Worm (Caenorhabditis elegans) whole organism, L4 larva: ENCODE data around the gene Y39B6A.34.

Experiments
- D1046.2 ChIP-seq: fragments of 200-800 bp; sonication (Bioruptor generic); IDR thresholded peaks from 2 replicates; pipeline ENCODE4 v1.3.6; 2022; ENCODE audit warnings: missing genetic modification characterization, missing compliant biosample characterization
- F49E8.2 ChIP-seq: sonication (generic microtip); optimal IDR thresholded peaks from 2 replicates; lab custom pipeline; 2016; ENCODE audit warnings: missing compliant biosample characterization, mild to moderate bottlenecking, missing genetic modification characterization, borderline replicate concordance
- T20F7.1 ChIP-seq: fragments of 200-800 bp; sonication (Bioruptor generic); optimal IDR thresholded peaks from 2 replicates; lab custom pipeline; 2018; ENCODE audit warnings: mild to moderate bottlenecking, missing genetic modification characterization, missing compliant biosample characterization
- aha-1 ChIP-seq: fragments of 150-350 bp; peaks from one replicate; lab custom pipeline; 2014; ENCODE audit warnings: missing biosample characterization, missing genetic modification characterization
- arid-1 ChIP-seq: fragments of 200-800 bp; sonication (Bioruptor generic); conservative IDR thresholded peaks from 2 replicates; pipeline ENCODE4 v1.3.6; 2022; ENCODE audit warnings: missing genetic modification reagents, missing genetic modification characterization, missing compliant biosample characterization
- ceh-28 ChIP-seq: fragments of 150-350 bp; optimal IDR thresholded peaks from 2 replicates; lab custom pipeline; 2014; ENCODE audit warnings: missing biosample characterization, missing genetic modification reagents, missing genetic modification characterization
- cey-2 ChIP-seq: sonication (generic microtip); optimal IDR thresholded peaks from 3 replicates; lab custom pipeline; 2017; ENCODE audit warnings: missing genetic modification characterization, mild to moderate bottlenecking, missing compliant biosample characterization, antibody characterized with exemption, borderline replicate concordance; ENCODE audit not compliant: insufficient read depth
- ctbp-1 ChIP-seq: fragments of 200-800 bp; sonication (Bioruptor generic); IDR thresholded peaks from 2 replicates; pipeline ENCODE4 v1.3.6; 2022; ENCODE audit warnings: missing genetic modification reagents, missing genetic modification characterization, missing compliant biosample characterization
- daf-16 ChIP-seq, 3 experiments: sonication (generic microtip); optimal IDR thresholded peaks; 2 replicates each; lab custom pipeline; 2016 to 2017; ENCODE audit warnings: missing genetic modification characterization in 3 of 3, missing genetic modification reagents in 3 of 3, mild to moderate bottlenecking in 2 of 3, missing compliant biosample characterization in 2 of 3, missing biosample characterization in 1 of 3, moderate library complexity in 1 of 3
- daf-19 ChIP-seq: fragments of 200-800 bp; sonication (Bioruptor generic); conservative IDR thresholded peaks from 2 replicates; pipeline ENCODE4 v1.3.6; 2022; ENCODE audit warnings: missing genetic modification characterization, missing compliant biosample characterization
- daf-8 ChIP-seq: fragments of 200-800 bp; sonication (Bioruptor generic); IDR thresholded peaks from 2 replicates; pipeline ENCODE4 v1.3.6; 2022; ENCODE audit warnings: missing genetic modification characterization, missing compliant biosample characterization
- dmd-6 ChIP-seq: fragments of 200-800 bp; sonication (Bioruptor generic); IDR thresholded peaks from 2 replicates; pipeline ENCODE4 v1.3.6; 2022; ENCODE audit warnings: missing genetic modification reagents, missing genetic modification characterization, missing compliant biosample characterization
- dpl-1 ChIP-seq: fragments of 150-350 bp; optimal IDR thresholded peaks from 2 replicates; lab custom pipeline; 2014; ENCODE audit warnings: missing biosample characterization, missing genetic modification reagents, missing genetic modification characterization
- duxl-1 ChIP-seq: sonication (generic microtip); optimal IDR thresholded peaks from 2 replicates; lab custom pipeline; 2016; ENCODE audit warnings: mild to moderate bottlenecking, missing genetic modification characterization, moderate library complexity, missing compliant biosample characterization; ENCODE audit not compliant: poor library complexity
- dve-1 ChIP-seq: sonication (generic microtip); optimal IDR thresholded peaks from 2 replicates; lab custom pipeline; 2017; ENCODE audit warnings: antibody characterized with exemption, mild to moderate bottlenecking, missing genetic modification characterization, missing compliant biosample characterization; ENCODE audit not compliant: insufficient read depth
- fos-1 ChIP-seq: fragments of 150-350 bp; optimal IDR thresholded peaks from 2 replicates; lab custom pipeline; 2014; ENCODE audit warnings: missing biosample characterization, missing genetic modification characterization
- hif-1 ChIP-seq, 2 experiments: sonication (generic microtip); optimal IDR thresholded peaks; 2 replicates each; lab custom pipeline; 2016 to 2017; ENCODE audit warnings: missing compliant biosample characterization in 2 of 2, missing genetic modification characterization in 2 of 2, missing genetic modification reagents in 2 of 2, missing genotype in 2 of 2, mild to moderate bottlenecking in 1 of 2
- hmg-1.1 ChIP-seq: fragments of 200-800 bp; sonication (Bioruptor generic); IDR thresholded peaks from 2 replicates; pipeline ENCODE4 v1.3.6; 2022; ENCODE audit warnings: missing genetic modification reagents, missing genetic modification characterization, missing compliant biosample characterization
- jun-1 ChIP-seq: fragments of 150-350 bp; optimal IDR thresholded peaks from 2 replicates; lab custom pipeline; 2014; ENCODE audit warnings: missing biosample characterization, missing genetic modification reagents, missing genetic modification characterization
- lin-39 ChIP-seq: fragments of 150-350 bp; optimal IDR thresholded peaks from 2 replicates; lab custom pipeline; 2014; ENCODE audit warnings: missing biosample characterization, missing genetic modification reagents, missing genetic modification characterization
- lir-3 ChIP-seq: sonication (generic microtip); optimal IDR thresholded peaks from 2 replicates; lab custom pipeline; 2016; ENCODE audit warnings: mild to moderate bottlenecking, missing genetic modification characterization, missing compliant biosample characterization
- mep-1 ChIP-seq: fragments of 150-350 bp; sonication (generic microtip); optimal IDR thresholded peaks from 3 replicates; lab custom pipeline; 2014; ENCODE audit warnings: missing biosample characterization, missing genetic modification characterization
- mes-2 ChIP-seq: sonication (generic microtip); optimal IDR thresholded peaks from 2 replicates; lab custom pipeline; 2016; ENCODE audit warnings: missing genotype, mild to moderate bottlenecking, missing genetic modification characterization, missing compliant biosample characterization; ENCODE audit not compliant: poor library complexity, severe bottlenecking
- mxl-3 ChIP-seq: fragments of 200-800 bp; sonication (Bioruptor generic); optimal IDR thresholded peaks from 2 replicates; lab custom pipeline; 2018; ENCODE audit warnings: mild to moderate bottlenecking, missing genetic modification characterization, missing compliant biosample characterization
- nhr-111 ChIP-seq: fragments of 200-800 bp; sonication (Bioruptor generic); optimal IDR thresholded peaks from 2 replicates; lab custom pipeline; 2018; ENCODE audit warnings: mild to moderate bottlenecking, missing genetic modification characterization, missing compliant biosample characterization
- nhr-28 ChIP-seq: fragments of 150-350 bp; optimal IDR thresholded peaks from 2 replicates; lab custom pipeline; 2014; ENCODE audit warnings: missing biosample characterization, missing genetic modification characterization
- nhr-6 ChIP-seq: fragments of 150-350 bp; optimal IDR thresholded peaks from 2 replicates; lab custom pipeline; 2014; ENCODE audit warnings: missing biosample characterization, missing genetic modification characterization
- nhr-77 ChIP-seq: fragments of 150-350 bp; optimal IDR thresholded peaks from 2 replicates; lab custom pipeline; 2014; ENCODE audit warnings: missing biosample characterization, missing genetic modification characterization
- rbr-2 ChIP-seq: sonication (generic microtip); optimal IDR thresholded peaks from 2 replicates; lab custom pipeline; 2016; ENCODE audit warnings: missing genotype, missing genetic modification characterization, missing compliant biosample characterization
- set-16 ChIP-seq: fragments of 200-800 bp; sonication (Bioruptor generic); IDR thresholded peaks from 2 replicates; pipeline ENCODE4 v1.3.6; 2022; ENCODE audit warnings: missing genetic modification reagents, missing genetic modification characterization, missing compliant biosample characterization
- skn-1 ChIP-seq: fragments of 150-350 bp; optimal IDR thresholded peaks from 2 replicates; lab custom pipeline; 2014; ENCODE audit warnings: missing biosample characterization, missing genetic modification characterization
- snpc-4 ChIP-seq: fragments of 150-350 bp; optimal IDR thresholded peaks from 2 replicates; lab custom pipeline; 2014; ENCODE audit warnings: missing biosample characterization, missing genetic modification characterization
- spr-1 ChIP-seq: sonication (generic microtip); optimal IDR thresholded peaks from 2 replicates; lab custom pipeline; 2016; ENCODE audit warnings: mild to moderate bottlenecking, missing genetic modification characterization, missing compliant biosample characterization
- spr-3 ChIP-seq: fragments of 200-800 bp; sonication (Bioruptor generic); optimal IDR thresholded peaks from 2 replicates; lab custom pipeline; 2018; ENCODE audit warnings: mild to moderate bottlenecking, missing genetic modification characterization, missing compliant biosample characterization
- tra-1 ChIP-seq: fragments of 200-800 bp; sonication (Bioruptor generic); IDR thresholded peaks from 2 replicates; pipeline ENCODE4 v1.3.6; 2022; ENCODE audit warnings: missing genetic modification reagents, missing genetic modification characterization, missing compliant biosample characterization
- vab-7 ChIP-seq: fragments of 200-800 bp; sonication (Bioruptor generic); IDR thresholded peaks from 2 replicates; pipeline ENCODE4 v1.3.6; 2022; ENCODE audit warnings: missing genetic modification reagents, missing genetic modification characterization, missing compliant biosample characterization
- zag-1 ChIP-seq: fragments of 150-350 bp; optimal IDR thresholded peaks from 2 replicates; lab custom pipeline; 2014; ENCODE audit warnings: missing biosample characterization, missing genetic modification characterization
- zfp-2 ChIP-seq: sonication (generic microtip); optimal IDR thresholded peaks from 2 replicates; lab custom pipeline; 2016; ENCODE audit warnings: mild to moderate bottlenecking, missing genetic modification characterization, missing compliant biosample characterization
- ztf-11 ChIP-seq: fragments of 150-350 bp; optimal IDR thresholded peaks from 2 replicates; lab custom pipeline; 2014; ENCODE audit warnings: missing biosample characterization, missing genetic modification characterization

Gene Y39B6A.34

ce11 chrV:18980980-18981529, 19.8 kb upstream of the Y39B6A.34 start, which contains the start of the genes mrps-35 and sws-1 (continued):
- peak; percentile 16 for TF ChIP-seq nhr-28
- no peak for TF ChIP-seq D1046.2
- no peak for TF ChIP-seq spr-1
- 0 out of 2 replicates have a peak, but pooled peaks have one; percentile 9 for TF ChIP-seq set-16 (GFP tag; lab: Robert Waterston, UW)

- no peak for TF ChIP-seq daf-19 (GFP tag; lab: Robert Waterston, UW)
- TF ChIP-seq aha-1: peak; percentile 66
Observed at ce11 chrV:18981736-18982135, 19.1 kb upstream of the Y39B6A.34 start.

ce11 chrV:18984656-18985055, 16.2 kb upstream of the Y39B6A.34 start:
- peak; percentile 41 for TF ChIP-seq ceh-28

ce11 chrV:18986103-18986502, 14.7 kb upstream of the Y39B6A.34 start:
- TF ChIP-seq ceh-28 (peak; percentile 71), dve-1 (tag; lab: Kevin White, UChicago) (no peak)

- TF ChIP-seq daf-16 (GFP tag; optimal IDR thresholded peaks at IDR 0.05; lab: Kevin White, UChicago) (peak in 1 of 2 experiments; percentile 7), daf-16 (tag; optimal IDR thresholded peaks at IDR 0.05; lab: Kevin White, UChicago) (peak; percentile 36), rbr-2 (peak; percentile 67), nhr-28 (peak; percentile 44), arid-1 (GFP tag; lab: Robert Waterston, UW) (0 out of 2 replicates have a peak, but pooled peaks have one; percentile 16), D1046.2 (0 out of 2 replicates have a peak, but pooled peaks have one; percentile 9), hif-1 (tag; optimal IDR thresholded peaks at IDR 0.05; lab: Kevin White, UChicago) (peak in 1 of 2 experiments; percentile 27), fos-1 (tag; lab: Kevin White, UChicago) (no peak), nhr-111 (no peak), vab-7 (GFP tag; lab: Robert Waterston, UW) (no peak), skn-1 (tag; lab: Kevin White, UChicago) (no peak), ceh-28 (no peak), daf-8 (GFP tag; lab: Robert Waterston, UW) (no peak), dve-1 (tag; lab: Kevin White, UChicago) (peak; percentile 72), ztf-11 (no peak), nhr-6 (tag; lab: Kevin White, UChicago) (peak; percentile 3), lin-39 (no peak), mep-1 (peak; percentile 77), mes-2 (tag; lab: Kevin White, UChicago) (peak; percentile 84), cey-2 (tag; lab: Kevin White, UChicago) (no peak), zag-1 (tag; lab: Kevin White, UChicago) (no peak), T20F7.1 (GFP tag; lab: Kevin White, UChicago) (no peak), mxl-3 (no peak), aha-1 (peak; percentile 68), snpc-4 (no peak), hmg-1.1 (GFP tag; lab: Robert Waterston, UW) (peak; percentile 46; the same call in 1 of the 2 replicates), spr-1 (peak; percentile 12), set-16 (GFP tag; lab: Robert Waterston, UW) (no peak), jun-1 (tag; lab: Kevin White, UChicago) (no peak), dpl-1 (peak; percentile 75), duxl-1 (tag; lab: Kevin White, UChicago) (peak; percentile 80), lir-3 (tag; lab: Kevin White, UChicago) (no peak), ctbp-1 (GFP tag; lab: Robert Waterston, UW) (no peak), tra-1 (GFP tag; lab: Robert Waterston, UW) (0 out of 2 replicates have a peak, but pooled peaks have one; percentile 47), dmd-6 (GFP tag; lab: Robert Waterston, UW) (peak; percentile 60), nhr-77 (tag; lab: Kevin White, UChicago) (peak; percentile 44), zfp-2 (tag; lab: Kevin White, UChicago) (no peak), F49E8.2 (tag; lab: Kevin White, UChicago) (peak; percentile 49), spr-3 (GFP tag; lab: Kevin White, UChicago) (peak; percentile 13)
Observed at ce11 chrV:18990238-18990901, 10.4 kb upstream of the Y39B6A.34 start, which contains the start of the genes reps-1 and Y39B6A.37. TSS of gene reps-1 (minus strand) at chrV:18990500. TSS of gene Y39B6A.37 (plus strand) at chrV:18990851.
